Fruit fly (Drosophila melanogaster) whole organism: Measurements from ENCODE around the gene Gr5a.

ENCODE experiments used
- Dll ChIP-seq: fragments of >200 bp; optimal IDR thresholded peaks from 2 replicates; lab custom pipeline; 2017
- EcR ChIP-seq, 2 experiments: fragments of >200 bp; optimal IDR thresholded peaks; 2 replicates each; lab custom pipeline; 2017; ENCODE audit warnings: missing biosample characterization in 2 of 2, missing genetic modification characterization in 2 of 2, missing genetic modification reagents in 2 of 2
- psq ChIP-seq: fragments of >200 bp; optimal IDR thresholded peaks from 2 replicates; lab custom pipeline; 2017
- usp ChIP-seq: fragments of >200 bp; optimal IDR thresholded peaks from 2 replicates; lab custom pipeline; 2017; ENCODE audit warnings: missing biosample characterization, missing genetic modification characterization, mixed read lengths

dm6 chrX:5649998-5650397 lies 30.4 kb upstream of the Gr5a start:
- TF ChIP-seq usp (GFP tag; lab: Kevin White, UChicago) = no peak
- no peak for TF ChIP-seq psq
- TF ChIP-seq Dll (lab: Kevin White, UChicago) = no peak
- TF ChIP-seq EcR (GFP tag; optimal IDR thresholded peaks at IDR 0.05; lab: Kevin White, UChicago) = no peak
